Fruit fly (Drosophila melanogaster): ENCODE data around the gene CG13623.

DNA sequence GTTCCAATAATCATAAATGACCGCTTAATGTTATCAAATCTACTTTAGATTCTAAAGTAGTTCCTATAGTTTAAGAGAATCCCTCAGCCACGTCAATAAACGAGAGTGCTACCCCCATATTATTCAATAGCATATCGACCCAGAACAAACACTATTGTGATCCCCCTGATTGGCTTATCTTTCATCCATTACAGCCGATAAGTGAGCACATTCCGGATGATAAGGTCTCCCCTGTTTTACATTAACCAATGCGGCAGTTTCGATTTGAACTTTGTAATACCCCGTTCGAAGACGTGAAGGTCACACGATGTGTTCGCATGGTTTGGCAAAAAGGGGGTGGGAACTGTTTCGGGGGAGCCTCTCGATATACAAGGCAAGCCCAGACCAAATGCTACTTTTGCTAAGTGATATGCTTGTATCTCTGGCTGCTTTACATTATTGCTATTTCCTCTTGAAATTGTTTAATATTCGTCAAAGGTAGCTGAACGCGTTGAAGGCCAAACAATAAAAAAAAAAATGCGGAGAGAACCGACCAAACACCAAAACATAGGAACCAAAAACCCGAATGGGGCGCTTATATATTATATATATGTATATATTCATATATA, 33.9 kb upstream of the CG13623 start:
- TF ChIP-seq CG8478 (optimal IDR thresholded peaks at IDR 0.05) (no peak), usp (GFP tag; optimal IDR thresholded peaks at IDR 0.05) (no peak), Dll (optimal IDR thresholded peaks at IDR 0.05) (no peak), EcR (GFP tag; optimal IDR thresholded peaks at IDR 0.05) (no peak)

Data from whole organism.